Fruit fly (Drosophila melanogaster): ENCODE data around the gene sd.

The sd gene

DNA sequence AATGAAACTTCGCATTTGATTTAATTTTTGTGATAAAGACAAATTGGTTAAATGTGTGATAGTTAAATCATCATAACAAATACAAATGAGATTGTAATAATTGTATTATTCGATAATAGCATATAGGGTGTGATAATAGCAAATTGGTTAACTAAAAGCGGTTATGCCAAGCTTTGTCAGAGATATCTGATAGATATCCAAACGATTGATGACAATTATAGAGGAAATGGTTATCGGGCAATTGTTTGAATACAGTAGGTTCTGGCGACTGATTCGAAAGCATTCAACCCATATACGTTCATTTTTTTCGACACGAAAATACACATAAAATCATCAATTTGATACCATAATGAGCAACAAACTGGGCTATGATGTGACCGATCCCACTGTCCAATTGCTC lies 5.1 kb downstream of the sd start, which contains the start of gene CG8509:
TSS of gene CG8509 (plus strand) at position 301 of the 400 bp plus-strand sequence.
- TF ChIP-seq cwo (GFP tag; optimal IDR thresholded peaks at IDR 0.05) (no peak), btn (GFP tag; optimal IDR thresholded peaks at IDR 0.05) (no peak)

- TF ChIP-seq bcd (GFP tag; optimal IDR thresholded peaks at IDR 0.05) (no peak), CG31388 (GFP tag; optimal IDR thresholded peaks at IDR 0.05) (no peak), Hmx (GFP tag; optimal IDR thresholded peaks at IDR 0.05) (no peak), nerfin-2 (GFP tag; IDR thresholded peaks at IDR 0.05; ENCODE audit: partially characterized antibody) (no peak), CG3163 (GFP tag; optimal IDR thresholded peaks at IDR 0.05) (peak; percentile 67), sens-2 (GFP tag; IDR thresholded peaks at IDR 0.05) (no peak), knrl (GFP tag; IDR thresholded peaks at IDR 0.05; ENCODE audit: partially characterized antibody) (no peak), insv (GFP tag; optimal IDR thresholded peaks at IDR 0.05) (peak in 1 of 2 experiments; percentile 64), rib (GFP tag; IDR thresholded peaks at IDR 0.05) (peak; percentile 82), abd-A (tag; optimal IDR thresholded peaks at IDR 0.05) (peak; percentile 64), al (GFP tag; IDR thresholded peaks at IDR 0.05) (no peak), Sry-β (GFP tag; optimal IDR thresholded peaks at IDR 0.05) (no peak), CG7271 (tag; optimal IDR thresholded peaks at IDR 0.05) (no peak), CG6683 (GFP tag; optimal IDR thresholded peaks at IDR 0.05) (no peak), corto (GFP tag; optimal IDR thresholded peaks at IDR 0.05) (peak; percentile 54), CG9797 (GFP tag; optimal IDR thresholded peaks at IDR 0.05) (no peak), klu (GFP tag; IDR thresholded peaks at IDR 0.05) (no peak), amos (GFP tag; IDR thresholded peaks at IDR 0.05; ENCODE audit: partially characterized antibody) (no peak), CG8765 (GFP tag; IDR thresholded peaks at IDR 0.05) (0 out of 2 replicates have a peak, but pooled peaks have one; percentile 26), unc-4 (GFP tag; IDR thresholded peaks at IDR 0.05; ENCODE audit: partially characterized antibody) (peak; percentile 40; the same call in 1 of the 2 replicates), her (GFP tag; optimal IDR thresholded peaks at IDR 0.05) (no peak), MESR4 (GFP tag; optimal IDR thresholded peaks at IDR 0.05) (no peak), CG6854 (GFP tag; optimal IDR thresholded peaks at IDR 0.05) (no peak), pho (GFP tag; optimal IDR thresholded peaks at IDR 0.05) (no peak), HLH54F (GFP tag; optimal IDR thresholded peaks at IDR 0.05) (no peak), Fer2 (tag; optimal IDR thresholded peaks at IDR 0.05) (no peak), exex (tag; optimal IDR thresholded peaks at IDR 0.05) (peak; percentile 1), gsb (GFP tag; IDR thresholded peaks at IDR 0.05) (no peak), nom (GFP tag; optimal IDR thresholded peaks at IDR 0.05) (peak; percentile 50), grn (GFP tag; optimal IDR thresholded peaks at IDR 0.05) (no peak), CG4820 (GFP tag; optimal IDR thresholded peaks at IDR 0.05) (no peak), eve (GFP tag; optimal IDR thresholded peaks at IDR 0.05) (no peak), CG32772 (GFP tag; IDR thresholded peaks at IDR 0.05) (0 out of 2 replicates have a peak, but pooled peaks have one; percentile 47), CG6254 (GFP tag; optimal IDR thresholded peaks at IDR 0.05) (no peak), CG10267 (tag; optimal IDR thresholded peaks at IDR 0.05) (no peak), CG9437 (GFP tag; optimal IDR thresholded peaks at IDR 0.05) (no peak), so (GFP tag; IDR thresholded peaks at IDR 0.05) (peak; percentile 38; the same call in 2 of the 3 replicates), Kr (GFP tag; optimal IDR thresholded peaks at IDR 0.05) (peak; percentile 42), NFAT (GFP tag; IDR thresholded peaks at IDR 0.05) (no peak), lov (optimal IDR thresholded peaks at IDR 0.05) (no peak), lov (GFP tag; IDR thresholded peaks at IDR 0.05) (no peak), Nf-YB (GFP tag; optimal IDR thresholded peaks at IDR 0.05) (peak; percentile 13), Lhr (GFP tag; optimal IDR thresholded peaks at IDR 0.05) (no peak), vfl (GFP tag; optimal IDR thresholded peaks at IDR 0.05) (no peak)
Observed at dm6 chrX:15811666-15812614, 7.8 kb downstream of the sd start.
